Worm (Caenorhabditis elegans) whole organism, young adult: ENCODE results near the gene cnc-4.

ENCODE experiments used
- B0261.1 ChIP-seq: sonication (generic microtip); optimal IDR thresholded peaks from 2 replicates; lab custom pipeline; 2016; ENCODE audit warnings: mild to moderate bottlenecking, missing genetic modification characterization, moderate library complexity, missing compliant biosample characterization
- D2030.7 ChIP-seq: fragments of 200-800 bp; sonication (Bioruptor generic); IDR thresholded peaks from 2 replicates; pipeline ENCODE4 v1.3.6; 2022; ENCODE audit warnings: missing genetic modification reagents, missing genetic modification characterization, missing compliant biosample characterization
- F57A8.1 ChIP-seq: fragments of 200-800 bp; sonication (Bioruptor generic); optimal IDR thresholded peaks from 2 replicates; lab custom pipeline; 2018; ENCODE audit warnings: mild to moderate bottlenecking, missing genetic modification characterization, moderate library complexity, missing compliant biosample characterization
- Y67H2A.10 ChIP-seq: fragments of 200-800 bp; sonication (Bioruptor generic); conservative IDR thresholded peaks from 2 replicates; pipeline ENCODE4 v1.3.6; 2022; ENCODE audit warnings: missing genetic modification reagents, missing genetic modification characterization, missing compliant biosample characterization

ce11 chrV:1425595-1425994, 21.4 kb upstream of the cnc-4 start, which contains the start of gene R12A1.3:
- TF ChIP-seq Y67H2A.10 (no peak), D2030.7 (GFP tag; lab: Robert Waterston, UW) (no peak), F57A8.1 (no peak), B0261.1 (tag; lab: Kevin White, UChicago) (no peak)
